Worm (Caenorhabditis elegans) whole organism, L2 larva: ENCODE data around the gene polk-1.

Experiments used
- C34F6.9 ChIP-seq: fragments of 150-350 bp; optimal IDR thresholded peaks from 2 replicates; lab custom pipeline; 2014; ENCODE audit warnings: missing biosample characterization, missing genetic modification characterization
- Y55F3AM.14 ChIP-seq: fragments of 200-800 bp; sonication (Bioruptor generic); optimal IDR thresholded peaks from 2 replicates; lab custom pipeline; 2018; ENCODE audit warnings: mild to moderate bottlenecking, missing genetic modification characterization, missing compliant biosample characterization
- ZK546.5 ChIP-seq: sonication (generic microtip); optimal IDR thresholded peaks from 2 replicates; lab custom pipeline; 2017; ENCODE audit warnings: missing biosample characterization, missing genetic modification characterization
- alr-1 ChIP-seq: fragments of 150-350 bp; optimal IDR thresholded peaks from 2 replicates; lab custom pipeline; 2014; ENCODE audit warnings: missing biosample characterization, missing genetic modification characterization
- aly-2 ChIP-seq: fragments of 150-350 bp; optimal IDR thresholded peaks from 2 replicates; lab custom pipeline; 2014; ENCODE audit warnings: missing biosample characterization, missing genetic modification characterization
- ama-1 ChIP-seq: fragments of 150-350 bp; optimal IDR thresholded peaks from 2 replicates; lab custom pipeline; 2018; ENCODE audit warnings: inconsistent platforms
- ceh-16 ChIP-seq: fragments of 150-350 bp; optimal IDR thresholded peaks from 2 replicates; lab custom pipeline; 2014; ENCODE audit warnings: missing biosample characterization, missing genetic modification characterization
- ceh-82 ChIP-seq: fragments of 150-350 bp; optimal IDR thresholded peaks from 2 replicates; lab custom pipeline; 2014; ENCODE audit warnings: missing biosample characterization, missing genetic modification characterization
- crh-2 ChIP-seq: sonication (generic microtip); optimal IDR thresholded peaks from 2 replicates; lab custom pipeline; 2017; ENCODE audit warnings: missing biosample characterization, missing genetic modification characterization
- dmd-4 ChIP-seq: sonication (generic microtip); optimal IDR thresholded peaks from 2 replicates; lab custom pipeline; 2017; ENCODE audit warnings: missing biosample characterization, missing genetic modification characterization
- elt-3 ChIP-seq: sonication (generic microtip); optimal IDR thresholded peaks from 2 replicates; lab custom pipeline; 2017; ENCODE audit warnings: missing biosample characterization, missing genetic modification characterization
- gmeb-1 ChIP-seq: fragments of 150-350 bp; optimal IDR thresholded peaks from 2 replicates; lab custom pipeline; 2014; ENCODE audit warnings: missing biosample characterization, missing genetic modification characterization
- lin-11 ChIP-seq: fragments of 150-350 bp; sonication (generic microtip); optimal IDR thresholded peaks from 2 replicates; lab custom pipeline; 2014; ENCODE audit warnings: missing biosample characterization, missing genetic modification characterization, inconsistent platforms, mixed read lengths
- lin-13 ChIP-seq: fragments of 150-350 bp; optimal IDR thresholded peaks from 2 replicates; lab custom pipeline; 2014; ENCODE audit warnings: missing biosample characterization, missing genetic modification reagents, missing genetic modification characterization
- lin-39 ChIP-seq: fragments of 150-350 bp; optimal IDR thresholded peaks from 2 replicates; lab custom pipeline; 2014; ENCODE audit warnings: missing biosample characterization, missing genetic modification reagents, missing genetic modification characterization
- lsy-2 ChIP-seq, 2 experiments: fragments of 150-350 bp in 1 of 2; sonication (generic microtip) in 1 of 2; optimal IDR thresholded peaks; 2 replicates each; lab custom pipeline; 2014 to 2017; ENCODE audit warnings: missing biosample characterization in 2 of 2, missing genetic modification characterization in 2 of 2
- mab-5 ChIP-seq: fragments of 150-350 bp; optimal IDR thresholded peaks from 2 replicates; lab custom pipeline; 2014; ENCODE audit warnings: missing biosample characterization, missing genetic modification characterization
- mbf-1 ChIP-seq: sonication (generic microtip); optimal IDR thresholded peaks from 2 replicates; lab custom pipeline; 2017; ENCODE audit warnings: missing biosample characterization, missing genetic modification characterization
- mdl-1 ChIP-seq, 2 experiments: fragments of 150-350 bp in 1 of 2; sonication (generic microtip) in 1 of 2; optimal IDR thresholded peaks; 2 replicates each; lab custom pipeline; 2017; ENCODE audit warnings: missing biosample characterization in 2 of 2, missing genetic modification characterization in 2 of 2
- nhr-10 ChIP-seq: sonication (generic microtip); optimal IDR thresholded peaks from 2 replicates; lab custom pipeline; 2017; ENCODE audit warnings: missing biosample characterization, missing genetic modification characterization
- nhr-12 ChIP-seq: fragments of 150-350 bp; optimal IDR thresholded peaks from 2 replicates; lab custom pipeline; 2014; ENCODE audit warnings: missing biosample characterization, missing genetic modification characterization
- nhr-129 ChIP-seq: fragments of 150-350 bp; optimal IDR thresholded peaks from 2 replicates; lab custom pipeline; 2014; ENCODE audit warnings: missing biosample characterization, missing genetic modification characterization
- nhr-21 ChIP-seq: fragments of 150-350 bp; optimal IDR thresholded peaks from 2 replicates; lab custom pipeline; 2014; ENCODE audit warnings: missing biosample characterization, missing genetic modification characterization
- nhr-23 ChIP-seq: fragments of 150-350 bp; optimal IDR thresholded peaks from 2 replicates; lab custom pipeline; 2014; ENCODE audit warnings: missing biosample characterization, missing genetic modification reagents, missing genetic modification characterization
- nhr-237 ChIP-seq: fragments of 150-350 bp; optimal IDR thresholded peaks from 2 replicates; lab custom pipeline; 2014; ENCODE audit warnings: missing biosample characterization, missing genetic modification characterization
- nhr-6 ChIP-seq: fragments of 150-350 bp; optimal IDR thresholded peaks from 2 replicates; lab custom pipeline; 2014; ENCODE audit warnings: missing biosample characterization, missing genetic modification characterization
- nhr-77 ChIP-seq: fragments of 150-350 bp; optimal IDR thresholded peaks from 2 replicates; lab custom pipeline; 2014; ENCODE audit warnings: missing biosample characterization, missing genetic modification characterization
- peb-1 ChIP-seq: fragments of 150-350 bp; optimal IDR thresholded peaks from 2 replicates; lab custom pipeline; 2014; ENCODE audit warnings: missing biosample characterization, missing genetic modification characterization
- skn-1 ChIP-seq: sonication (generic microtip); optimal IDR thresholded peaks from 2 replicates; lab custom pipeline; 2017; ENCODE audit warnings: missing biosample characterization, missing genetic modification characterization
- sma-3 ChIP-seq: sonication (generic microtip); optimal IDR thresholded peaks from 2 replicates; lab custom pipeline; 2016; ENCODE audit warnings: missing genetic modification reagents, missing genetic modification characterization, missing compliant biosample characterization
- sma-9 ChIP-seq, 2 experiments: fragments of 150-350 bp in 1 of 2; sonication (generic microtip) in 1 of 2; optimal IDR thresholded peaks; 2 replicates each; lab custom pipeline; 2014 to 2016; ENCODE audit warnings: missing genetic modification characterization in 2 of 2, mild to moderate bottlenecking in 1 of 2, missing biosample characterization in 1 of 2, missing compliant biosample characterization in 1 of 2, missing genetic modification reagents in 1 of 2, moderate library complexity in 1 of 2
- snpc-4 ChIP-seq: fragments of 150-350 bp; optimal IDR thresholded peaks from 2 replicates; lab custom pipeline; 2014; ENCODE audit warnings: missing biosample characterization, missing genetic modification characterization
- unc-55 ChIP-seq: fragments of 150-350 bp; sonication (generic microtip); optimal IDR thresholded peaks from 3 replicates; lab custom pipeline; 2014; ENCODE audit warnings: missing biosample characterization, missing genetic modification reagents, missing genetic modification characterization
- zag-1 ChIP-seq: fragments of 150-350 bp; optimal IDR thresholded peaks from 2 replicates; lab custom pipeline; 2014; ENCODE audit warnings: missing biosample characterization, missing genetic modification characterization
- ztf-1 ChIP-seq: fragments of 200-800 bp; sonication (Bioruptor generic); conservative IDR thresholded peaks from 2 replicates; pipeline ENCODE4 v1.3.6; 2022; ENCODE audit warnings: missing genetic modification characterization, missing compliant biosample characterization
- ztf-11 ChIP-seq: sonication (generic microtip); optimal IDR thresholded peaks from 2 replicates; lab custom pipeline; 2017; ENCODE audit warnings: missing biosample characterization, missing genetic modification characterization
- ztf-4 ChIP-seq: fragments of 150-350 bp; optimal IDR thresholded peaks from 2 replicates; lab custom pipeline; 2014; ENCODE audit warnings: missing biosample characterization, missing genetic modification characterization

polk-1 gene

DNA sequence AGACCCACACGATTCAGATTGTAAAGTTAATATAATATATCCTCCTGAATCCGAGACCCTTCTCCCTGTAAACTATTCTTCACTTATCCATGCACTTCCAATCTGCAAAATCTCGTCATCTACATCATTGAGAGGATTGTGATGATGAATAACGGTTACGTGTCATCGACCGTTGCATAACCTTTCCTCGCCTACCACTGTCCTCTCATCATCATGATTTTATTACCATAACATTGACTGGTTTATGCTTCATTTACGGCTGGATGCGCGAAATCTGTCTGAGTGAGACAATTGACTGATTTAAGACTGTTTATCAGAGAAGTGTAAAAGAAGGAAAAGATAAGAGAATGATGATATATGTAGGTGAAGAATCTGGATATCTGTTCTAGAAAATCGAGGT, 8.1 kb downstream of the polk-1 start:
- no peak for TF ChIP-seq crh-2 (tag; lab: Kevin White, UChicago)
- TF ChIP-seq nhr-12 (tag; lab: Kevin White, UChicago): no peak
- no peak for TF ChIP-seq snpc-4 (tag; lab: Kevin White, UChicago)
- no peak for TF ChIP-seq nhr-77 (tag; lab: Kevin White, UChicago)
- TF ChIP-seq nhr-6 (tag; lab: Kevin White, UChicago): no peak
- no peak for TF ChIP-seq zag-1
- TF ChIP-seq peb-1 (tag; lab: Kevin White, UChicago): no peak
- no peak for TF ChIP-seq nhr-129
- TF ChIP-seq ZK546.5 (tag; lab: Kevin White, UChicago): no peak
- TF ChIP-seq lin-13 (GFP tag; lab: Kevin White, UChicago): no peak
- no peak for TF ChIP-seq skn-1 (tag; lab: Kevin White, UChicago)

DNA sequence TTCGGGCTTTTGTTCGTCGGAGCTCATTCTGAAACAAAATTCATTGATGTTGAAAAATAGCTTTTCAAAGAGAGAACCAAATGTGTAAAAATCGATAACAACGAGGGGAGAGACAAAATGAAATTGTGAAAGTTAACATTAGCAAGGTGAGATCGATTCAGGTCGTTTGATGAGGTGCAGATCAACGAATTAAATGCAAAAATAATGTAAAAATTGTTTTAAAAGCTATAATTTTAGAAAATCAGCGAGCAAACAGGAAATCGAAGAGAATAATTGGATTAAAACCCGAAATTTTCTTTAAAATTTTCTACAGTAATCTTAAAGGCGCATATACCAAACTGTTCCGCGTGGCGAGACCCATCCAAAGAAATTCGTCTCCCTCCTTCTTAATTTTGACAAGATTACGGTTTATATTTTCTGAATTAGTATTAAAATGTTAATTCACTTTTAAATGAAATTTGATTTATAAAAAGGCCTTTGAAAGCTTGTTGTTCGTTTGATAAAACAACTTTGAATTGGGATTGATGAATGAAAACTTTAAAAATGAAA, 9.9 kb downstream of the polk-1 start, which contains the start of gene C13G5.2:
C13G5.2 (minus strand) TSS at position 51 of the 549 bp plus-strand sequence.
- no peak for TF ChIP-seq dmd-4 (tag; lab: Kevin White, UChicago)
- no peak for TF ChIP-seq ceh-82 (tag; lab: Kevin White, UChicago)
- TF ChIP-seq gmeb-1 (tag; lab: Kevin White, UChicago): no peak
- no peak for TF ChIP-seq mdl-1 (tag; optimal IDR thresholded peaks at IDR 0.05; lab: Kevin White, UChicago)
- no peak for TF ChIP-seq nhr-237 (tag; lab: Kevin White, UChicago)
- no peak for TF ChIP-seq nhr-77 (tag; lab: Kevin White, UChicago)
- no peak for TF ChIP-seq mab-5 (tag; lab: Kevin White, UChicago)
- no peak for TF ChIP-seq ztf-1 (GFP tag; lab: Robert Waterston, UW)
- TF ChIP-seq mbf-1 (tag; lab: Kevin White, UChicago): no peak
- TF ChIP-seq sma-9 (GFP tag; optimal IDR thresholded peaks at IDR 0.05; lab: Kevin White, UChicago): no peak
- no peak for TF ChIP-seq sma-9 (tag; optimal IDR thresholded peaks at IDR 0.05; lab: Kevin White, UChicago)
- no peak for TF ChIP-seq ama-1
- TF ChIP-seq ceh-16 (tag; lab: Kevin White, UChicago): no peak
- no peak for TF ChIP-seq nhr-10
- TF ChIP-seq alr-1: no peak

DNA sequence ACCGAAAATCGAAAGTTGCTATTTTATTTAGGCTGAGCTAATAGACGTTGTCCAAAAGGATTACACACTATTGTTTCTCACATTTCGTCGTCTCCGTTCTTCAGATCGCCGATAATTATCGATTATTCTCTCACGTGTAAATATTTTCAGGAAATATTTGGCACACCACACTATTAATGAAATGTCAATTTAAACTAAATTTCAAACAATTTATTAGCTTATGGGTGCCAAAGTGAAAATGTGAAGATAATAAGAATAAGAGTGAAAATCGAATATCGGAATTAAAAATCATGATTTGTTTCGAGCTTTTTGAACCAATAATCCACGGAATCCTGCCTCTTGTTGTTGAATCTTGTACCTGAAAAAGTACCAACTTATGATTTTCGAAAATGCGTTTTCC, 11.8 kb downstream of the polk-1 start, which contains the start of gene C06E1.11:
C06E1.11 (minus strand) TSS at position 101 of the 400 bp plus-strand sequence.
- no peak for TF ChIP-seq dmd-4 (tag; lab: Kevin White, UChicago)
- no peak for TF ChIP-seq mbf-1 (tag; lab: Kevin White, UChicago)
- no peak for TF ChIP-seq nhr-6 (tag; lab: Kevin White, UChicago)
- no peak for TF ChIP-seq gmeb-1 (tag; lab: Kevin White, UChicago)
- no peak for TF ChIP-seq nhr-23 (tag; lab: Kevin White, UChicago)
- TF ChIP-seq elt-3 (tag; lab: Kevin White, UChicago): no peak
- no peak for TF ChIP-seq alr-1
- TF ChIP-seq Y55F3AM.14: no peak
- TF ChIP-seq nhr-21 (tag; lab: Kevin White, UChicago): no peak
- TF ChIP-seq ZK546.5 (tag; lab: Kevin White, UChicago): no peak
- TF ChIP-seq ztf-11: no peak
- no peak for TF ChIP-seq lsy-2 (tag; optimal IDR thresholded peaks at IDR 0.05; lab: Kevin White, UChicago)
- TF ChIP-seq peb-1 (tag; lab: Kevin White, UChicago): no peak
- no peak for TF ChIP-seq C34F6.9
- no peak for TF ChIP-seq aly-2 (tag; lab: Kevin White, UChicago)
- no peak for TF ChIP-seq lin-11
- no peak for TF ChIP-seq lin-39 (tag; lab: Kevin White, UChicago)
- no peak for TF ChIP-seq mab-5 (tag; lab: Kevin White, UChicago)

DNA sequence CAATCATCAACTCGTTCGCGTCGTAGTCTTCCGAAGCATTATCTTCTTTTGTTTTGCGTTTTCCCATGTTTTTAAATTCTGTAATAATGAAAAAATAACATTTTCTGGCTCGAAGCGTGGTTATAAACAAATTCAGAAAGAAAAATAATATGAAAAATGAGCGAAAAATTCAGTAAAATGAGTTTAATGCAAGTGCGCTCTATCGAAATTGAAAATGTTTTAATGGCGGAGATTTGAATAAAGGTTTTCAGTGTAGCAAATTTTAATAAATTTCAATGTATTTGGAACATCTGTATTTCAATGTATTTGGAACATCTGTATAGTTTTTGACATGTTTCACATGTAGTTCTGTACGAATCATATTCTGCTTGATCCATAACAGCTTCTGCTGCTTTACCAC, 13.9 kb downstream of the polk-1 start, which contains the start of gene rha-2:
rha-2 (minus strand) TSS at position 80 of the 400 bp plus-strand sequence.
- TF ChIP-seq zag-1 (no peak), unc-55 (GFP tag; lab: Kevin White, UChicago) (peak; percentile 74), lsy-2 (tag; optimal IDR thresholded peaks at IDR 0.05; lab: Kevin White, UChicago) (peak in 1 of 2 experiments; percentile 36), sma-3 (no peak), ztf-4 (no peak), nhr-6 (tag; lab: Kevin White, UChicago) (no peak), ama-1 (no peak), ceh-16 (tag; lab: Kevin White, UChicago) (no peak), C34F6.9 (peak; percentile 71), gmeb-1 (tag; lab: Kevin White, UChicago) (peak; percentile 91)
